Fruit fly (Drosophila melanogaster) whole organism, prepupa: ENCODE data around the gene CG13062.

ENCODE experiments used
- CG10669 ChIP-seq: fragments of 200-800 bp; sonication (Bioruptor generic); optimal IDR thresholded peaks from 3 replicates; lab custom pipeline; 2018; ENCODE audit warnings: missing biosample characterization, mild to moderate bottlenecking, missing genetic modification characterization, moderate library complexity
- spab ChIP-seq: fragments of 200-800 bp; sonication (Bioruptor generic); optimal IDR thresholded peaks from 2 replicates; lab custom pipeline; 2017; ENCODE audit warnings: missing biosample characterization, mild to moderate bottlenecking, missing genetic modification characterization, missing genetic modification reagents

DNA sequence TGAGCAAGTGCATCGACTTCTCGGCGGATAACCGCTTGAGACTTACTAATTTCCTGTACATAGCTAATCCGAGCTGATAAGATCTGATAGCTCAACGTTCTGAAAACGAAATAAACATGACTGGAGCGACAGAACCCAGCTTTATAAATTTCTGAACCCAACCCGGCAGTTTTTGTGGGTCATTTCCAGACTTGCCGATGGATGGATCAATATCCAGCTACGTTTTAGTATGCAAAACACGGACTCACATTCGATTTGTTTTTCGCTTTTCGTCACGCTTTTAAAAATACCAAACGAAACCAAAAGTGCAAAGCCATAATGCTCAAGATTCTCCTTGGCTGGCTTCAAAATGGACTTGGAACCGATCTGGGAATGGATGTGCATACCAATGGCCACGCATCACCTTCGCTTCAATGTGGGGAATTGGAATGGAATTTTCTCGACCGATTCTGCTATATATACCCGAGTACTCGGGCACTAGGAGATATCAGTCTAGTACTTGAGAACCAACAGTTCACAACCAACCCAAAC lies 43.2 kb upstream of the CG13062 start, which contains the start of the genes CG34248 and CG13067:
- TF ChIP-seq CG10669 (GFP tag; lab: Kevin White, UChicago) (no peak), spab (GFP tag; lab: Kevin White, UChicago) (no peak)
